Fruit fly (Drosophila melanogaster) whole organism, pupa: ENCODE data around the gene CG11837.

Experiments
- CG10348 ChIP-seq: fragments of 200-800 bp; sonication (Bioruptor generic); IDR thresholded peaks from 2 replicates; pipeline ENCODE4 v1.3.6; 2022; ENCODE audit warnings: missing biosample characterization, missing genetic modification characterization
- CG12605 ChIP-seq: fragments of 200-800 bp; sonication (Bioruptor generic); IDR thresholded peaks from 2 replicates; pipeline ENCODE4 v1.3.6; 2022; ENCODE audit warnings: missing biosample characterization, missing genetic modification characterization
- CG13204 ChIP-seq: fragments of 200-800 bp; sonication (Bioruptor generic); optimal IDR thresholded peaks from 2 replicates; lab custom pipeline; 2018; ENCODE audit warnings: missing biosample characterization, mild to moderate bottlenecking, missing genetic modification characterization, moderate library complexity
- CG14655 ChIP-seq: fragments of 200-800 bp; sonication (Bioruptor generic); optimal IDR thresholded peaks from 3 replicates; lab custom pipeline; 2017; ENCODE audit warnings: mild to moderate bottlenecking, missing biosample characterization, missing genetic modification reagents, missing genetic modification characterization
- CG15710 ChIP-seq: fragments of 200-800 bp; sonication (Bioruptor generic); optimal IDR thresholded peaks from 2 replicates; lab custom pipeline; 2018; ENCODE audit warnings: missing biosample characterization, mild to moderate bottlenecking, missing genetic modification characterization, moderate library complexity
- CG17806 ChIP-seq: fragments of 200-800 bp; sonication (Bioruptor generic); optimal IDR thresholded peaks from 2 replicates; lab custom pipeline; 2018; ENCODE audit warnings: missing biosample characterization, mild to moderate bottlenecking, missing genetic modification characterization, moderate library complexity
- CG32121 ChIP-seq: fragments of 200-800 bp; sonication (Bioruptor generic); IDR thresholded peaks from 2 replicates; pipeline ENCODE4 v1.3.6; 2022; ENCODE audit warnings: missing biosample characterization, missing genetic modification characterization
- CG34367 ChIP-seq: fragments of 200-800 bp; sonication (Bioruptor generic); optimal IDR thresholded peaks from 2 replicates; lab custom pipeline; 2018; ENCODE audit warnings: missing biosample characterization, mild to moderate bottlenecking, missing genetic modification characterization
- CG4496 ChIP-seq: fragments of 200-800 bp; sonication (Bioruptor generic); IDR thresholded peaks from 3 replicates; pipeline ENCODE4 v1.3.6; 2022; ENCODE audit warnings: missing biosample characterization, missing genetic modification characterization
- CG8159 ChIP-seq: fragments of 200-800 bp; sonication (Bioruptor generic); optimal IDR thresholded peaks from 3 replicates; lab custom pipeline; 2018; ENCODE audit warnings: missing biosample characterization, mild to moderate bottlenecking, missing genetic modification characterization, moderate library complexity
- CG8301 ChIP-seq: fragments of 200-800 bp; sonication (Bioruptor generic); optimal IDR thresholded peaks from 2 replicates; lab custom pipeline; 2018; ENCODE audit warnings: missing biosample characterization, mild to moderate bottlenecking, missing genetic modification characterization
- CG9948 ChIP-seq: fragments of 200-800 bp; sonication (Bioruptor generic); optimal IDR thresholded peaks from 2 replicates; lab custom pipeline; 2018; ENCODE audit warnings: missing biosample characterization, mild to moderate bottlenecking, missing genetic modification characterization, moderate library complexity
- D1 ChIP-seq: fragments of 200-800 bp; sonication (Bioruptor generic); optimal IDR thresholded peaks from 2 replicates; lab custom pipeline; 2018; ENCODE audit warnings: missing biosample characterization, mild to moderate bottlenecking, missing genetic modification characterization, moderate library complexity
- EcR ChIP-seq: fragments of 200-800 bp; sonication (Bioruptor generic); optimal IDR thresholded peaks from 3 replicates; lab custom pipeline; 2019; ENCODE audit warnings: missing biosample characterization, missing genetic modification characterization, mild to moderate bottlenecking, moderate library complexity, missing genetic modification reagents
- Ets98B ChIP-seq: fragments of 200-800 bp; sonication (Bioruptor generic); IDR thresholded peaks from 2 replicates; pipeline ENCODE4 v1.3.6; 2022; ENCODE audit warnings: missing biosample characterization, missing genetic modification characterization
- Pif1A ChIP-seq: fragments of 200-800 bp; sonication (Bioruptor generic); optimal IDR thresholded peaks from 3 replicates; lab custom pipeline; 2016; ENCODE audit warnings: missing biosample characterization, missing genetic modification characterization
- Pif1B ChIP-seq: fragments of 200-800 bp; sonication (Bioruptor generic); optimal IDR thresholded peaks from 3 replicates; lab custom pipeline; 2016; ENCODE audit warnings: missing biosample characterization, missing genetic modification characterization
- Snoo ChIP-seq: fragments of 200-800 bp; sonication (Bioruptor generic); optimal IDR thresholded peaks from 3 replicates; lab custom pipeline; 2017; ENCODE audit warnings: missing biosample characterization, mild to moderate bottlenecking, missing genetic modification characterization, inconsistent platforms
- fd96Ca ChIP-seq: fragments of 200-800 bp; sonication (Bioruptor generic); IDR thresholded peaks from 3 replicates; pipeline ENCODE4 v1.3.6; 2022; ENCODE audit warnings: missing biosample characterization, missing genetic modification characterization
- gl ChIP-seq: fragments of 200-800 bp; sonication (Bioruptor generic); optimal IDR thresholded peaks from 2 replicates; lab custom pipeline; 2018; ENCODE audit warnings: missing biosample characterization, mild to moderate bottlenecking, missing genetic modification characterization
- rn ChIP-seq: fragments of 200-800 bp; sonication (Bioruptor generic); IDR thresholded peaks from 2 replicates; pipeline ENCODE4 v1.3.6; 2022; ENCODE audit warnings: missing biosample characterization, missing genetic modification characterization

The CG11837 gene

DNA sequence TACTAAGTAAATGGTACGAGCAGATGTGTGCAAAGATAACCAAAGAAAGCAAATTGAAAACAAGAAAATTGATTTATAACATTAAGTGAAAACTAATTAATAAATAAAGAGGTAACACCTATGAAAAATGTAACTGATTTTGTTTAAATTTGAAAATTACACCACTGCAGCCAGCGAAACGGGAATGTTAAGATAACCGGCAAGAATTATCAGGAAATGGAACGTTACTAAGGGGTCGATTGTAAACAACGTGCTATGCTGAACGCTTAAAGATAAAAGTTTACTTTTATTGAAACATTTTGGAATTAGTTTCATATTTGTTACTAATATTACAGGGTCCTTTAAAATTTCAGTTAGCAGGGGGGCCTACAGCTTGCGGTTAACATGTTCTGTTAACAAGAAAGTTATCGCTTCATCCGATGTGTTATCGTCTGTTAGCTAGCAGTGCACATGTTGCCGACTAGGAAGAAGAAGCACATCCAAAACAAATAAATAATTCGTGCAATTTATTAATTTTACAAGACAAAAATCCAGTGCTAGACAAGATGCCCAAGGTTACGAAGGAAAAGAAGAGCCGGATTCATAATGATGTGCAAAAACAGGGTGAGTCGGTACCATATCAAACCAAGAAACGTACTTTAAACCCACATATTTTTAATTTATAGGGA is at the start of gene CG11837:
TSS of gene CG11837 (plus strand) at position 439 of the 668 bp plus-strand sequence.
- TF ChIP-seq gl (tag; lab: Kevin White, UChicago) (no peak), CG9948 (no peak), Pif1A (GFP tag; lab: Kevin White, UChicago) (no peak), Snoo (tag; lab: Kevin White, UChicago) (no peak), D1 (tag; lab: Kevin White, UChicago) (no peak), rn (GFP tag; lab: Robert Waterston, UW) (no peak), CG34367 (no peak)

- no peak for TF ChIP-seq CG10348 (GFP tag; lab: Robert Waterston, UW)
- TF ChIP-seq CG12605 = no peak
Measured at dm6 chr3R:29000001-29000400, 49.3 kb upstream of the CG11837 start.

- TF ChIP-seq CG15710 (tag; lab: Kevin White, UChicago) = peak; percentile 60
- TF ChIP-seq Ets98B = peak; percentile 43; the same call in 1 of the 2 replicates
- TF ChIP-seq Snoo (tag; lab: Kevin White, UChicago) = peak; percentile 3
- TF ChIP-seq Pif1A (GFP tag; lab: Kevin White, UChicago) = peak; percentile 42
- TF ChIP-seq CG12605 = no peak
- TF ChIP-seq CG9948 = peak; percentile 35
- no peak for TF ChIP-seq CG10348 (GFP tag; lab: Robert Waterston, UW)
- peak; percentile 50 for TF ChIP-seq CG17806 (tag; lab: Kevin White, UChicago)
- 0 out of 3 replicates have a peak, but pooled peaks have one; percentile 8 for TF ChIP-seq CG4496
- peak; percentile 49; the same call in 1 of the 2 replicates for TF ChIP-seq CG32121 (GFP tag; lab: Robert Waterston, UW)
- peak; percentile 58 for TF ChIP-seq CG8159
- TF ChIP-seq Pif1B = peak; percentile 3
- peak; percentile 43 for TF ChIP-seq CG14655 (GFP tag; lab: Kevin White, UChicago)
- TF ChIP-seq fd96Ca (GFP tag; lab: Robert Waterston, UW) = no peak
- TF ChIP-seq CG8301 (tag; lab: Kevin White, UChicago) = peak; percentile 35
Measured at dm6 chr3R:29004884-29005621, 44.2 kb upstream of the CG11837 start.

DNA sequence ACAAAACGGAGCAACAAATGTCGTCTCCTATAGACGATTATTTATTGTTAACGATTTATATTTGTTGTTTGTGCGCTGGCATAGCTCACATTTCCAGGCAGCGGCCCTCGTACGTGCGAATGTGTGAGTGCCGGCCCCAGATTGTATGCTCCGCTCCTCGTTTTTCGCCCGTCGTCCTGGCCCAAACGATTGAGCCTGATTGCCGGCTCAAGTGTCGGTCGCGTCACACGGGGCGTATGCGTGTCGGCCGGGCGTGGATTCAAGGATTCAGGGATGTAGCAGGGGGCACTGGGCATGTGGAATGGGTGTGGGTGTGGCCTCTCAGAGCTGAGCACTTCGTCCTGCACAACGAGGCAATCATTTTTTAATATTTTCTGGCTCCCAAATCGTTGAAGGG is 43.7 kb upstream of the CG11837 start:
- TF ChIP-seq CG8159 = no peak
- TF ChIP-seq Ets98B = no peak
- TF ChIP-seq CG32121 (GFP tag; lab: Robert Waterston, UW) = no peak
- no peak for TF ChIP-seq CG9948
- TF ChIP-seq CG17806 (tag; lab: Kevin White, UChicago) = no peak
- no peak for TF ChIP-seq CG4496
- no peak for TF ChIP-seq EcR
- TF ChIP-seq CG14655 (GFP tag; lab: Kevin White, UChicago) = no peak
- TF ChIP-seq Pif1B = no peak
- TF ChIP-seq Pif1A (GFP tag; lab: Kevin White, UChicago) = no peak
- no peak for TF ChIP-seq CG10348 (GFP tag; lab: Robert Waterston, UW)
- no peak for TF ChIP-seq D1 (tag; lab: Kevin White, UChicago)

dm6 chr3R:29011144-29011543 is 38.1 kb upstream of the CG11837 start:
- TF ChIP-seq Pif1A (GFP tag; lab: Kevin White, UChicago) = peak; percentile 14
- TF ChIP-seq CG17806 (tag; lab: Kevin White, UChicago) = peak; percentile 17
- TF ChIP-seq CG14655 (GFP tag; lab: Kevin White, UChicago) = peak; percentile 23
- no peak for TF ChIP-seq Ets98B
- peak; percentile 51 for TF ChIP-seq CG15710 (tag; lab: Kevin White, UChicago)
- peak; percentile 15 for TF ChIP-seq CG8301 (tag; lab: Kevin White, UChicago)
- TF ChIP-seq rn (GFP tag; lab: Robert Waterston, UW) = no peak
- no peak for TF ChIP-seq Snoo (tag; lab: Kevin White, UChicago)
- no peak for TF ChIP-seq EcR
- TF ChIP-seq CG34367 = no peak
- no peak for TF ChIP-seq CG32121 (GFP tag; lab: Robert Waterston, UW)
- TF ChIP-seq CG9948 = peak; percentile 14
- TF ChIP-seq CG12605 = no peak
- peak; percentile 68 for TF ChIP-seq CG8159
- no peak for TF ChIP-seq fd96Ca (GFP tag; lab: Robert Waterston, UW)
- TF ChIP-seq CG13204 (GFP tag; lab: Kevin White, UChicago) = no peak
- no peak for TF ChIP-seq CG10348 (GFP tag; lab: Robert Waterston, UW)
- no peak for TF ChIP-seq gl (tag; lab: Kevin White, UChicago)
- TF ChIP-seq D1 (tag; lab: Kevin White, UChicago) = no peak
- TF ChIP-seq Pif1B = no peak
- no peak for TF ChIP-seq CG4496
- TF ChIP-seq, all 21 proteins: peak for 7

DNA sequence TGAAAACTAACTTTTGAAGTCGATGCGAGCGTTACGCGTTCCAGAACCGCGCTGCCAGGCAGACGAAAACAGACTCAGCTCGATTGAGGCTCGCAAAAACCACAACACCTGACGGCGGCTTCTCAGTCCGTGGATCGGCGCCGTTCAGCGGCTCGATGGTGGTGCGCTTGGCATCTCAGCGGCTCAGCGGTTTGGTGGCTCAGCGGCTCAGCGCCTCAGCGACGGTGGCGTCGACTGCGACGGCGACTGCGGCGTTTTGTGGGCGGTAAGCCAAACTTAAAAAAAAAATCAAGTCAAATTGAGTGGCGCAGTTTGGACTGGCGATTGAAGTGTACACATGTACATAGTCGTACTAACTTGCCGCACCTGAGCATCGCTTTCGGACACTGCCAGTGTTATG is 28.9 kb upstream of the CG11837 start, which contains the start of gene wat:
TSS of gene wat (minus strand) at position 41 of the 400 bp plus-strand sequence.
- TF ChIP-seq Ets98B (peak; percentile 9; the same call in 1 of the 2 replicates), CG17806 (tag; lab: Kevin White, UChicago) (no peak), CG4496 (0 out of 3 replicates have a peak, but pooled peaks have one; percentile 26), Pif1A (GFP tag; lab: Kevin White, UChicago) (no peak), CG10348 (GFP tag; lab: Robert Waterston, UW) (no peak)
